Worm (Caenorhabditis elegans): Measurements from ENCODE around the gene chil-21.

ce11 chrII:9489922-9490321, 28.1 kb upstream of the chil-21 start:
- no peak for TF ChIP-seq F33H1.4 (GFP tag; IDR thresholded peaks at IDR 0.05)
- TF ChIP-seq attf-5 (GFP tag; optimal IDR thresholded peaks at IDR 0.05): no peak
- TF ChIP-seq egl-18 (GFP tag; IDR thresholded peaks at IDR 0.05): no peak
- TF ChIP-seq egrh-3 (GFP tag; IDR thresholded peaks at IDR 0.05): no peak
- TF ChIP-seq zim-3 (tag; optimal IDR thresholded peaks at IDR 0.05): no peak
- TF ChIP-seq dpl-1 (GFP tag; optimal IDR thresholded peaks at IDR 0.05): no peak
